Fruit fly (Drosophila melanogaster): ENCODE data around the gene Hipk.

The Hipk gene

dm6 chr3L:542863-543635 lies at the start of gene Hipk, which contains the start of gene Cypl (continued):
- TF ChIP-seq ind (GFP tag; optimal IDR thresholded peaks at IDR 0.05) = no peak
- TF ChIP-seq CG10209 (GFP tag; optimal IDR thresholded peaks at IDR 0.05) = peak; percentile 2
- TF ChIP-seq CG32767 (GFP tag; IDR thresholded peaks at IDR 0.05) = peak; percentile 59; the same call in 1 of the 2 replicates
- peak; percentile 91 for TF ChIP-seq sens (GFP tag)
- peak; percentile 27 for TF ChIP-seq CG8089 (GFP tag; optimal IDR thresholded peaks at IDR 0.05)
- peak; percentile 93 for TF ChIP-seq CG3163 (GFP tag; optimal IDR thresholded peaks at IDR 0.05)
- TF ChIP-seq Opbp (GFP tag; IDR thresholded peaks at IDR 0.05; ENCODE audit: partially characterized antibody) = peak; percentile 57; the same call in 2 of the 3 replicates
- peak; percentile 66 for TF ChIP-seq odd (GFP tag; optimal IDR thresholded peaks at IDR 0.05)
- TF ChIP-seq Optix (GFP tag; IDR thresholded peaks at IDR 0.05) = no peak
- TF ChIP-seq CG7271 (tag; optimal IDR thresholded peaks at IDR 0.05) = no peak
- peak; percentile 40 for TF ChIP-seq CG1832 (GFP tag; optimal IDR thresholded peaks at IDR 0.05)
- no peak for TF ChIP-seq CG15073 (GFP tag; optimal IDR thresholded peaks at IDR 0.05)
- no peak for TF ChIP-seq esg (GFP tag; conservative IDR thresholded peaks at IDR 0.05)
- peak; percentile 97 for TF ChIP-seq sqz (GFP tag; optimal IDR thresholded peaks at IDR 0.05)
- TF ChIP-seq Dad (GFP tag; optimal IDR thresholded peaks at IDR 0.05) = peak; percentile 42
- TF ChIP-seq ranshi (GFP tag; IDR thresholded peaks at IDR 0.05) = no peak
- TF ChIP-seq Xrp1 (GFP tag; IDR thresholded peaks at IDR 0.05) = no peak
- no peak for TF ChIP-seq Gsc (GFP tag; IDR thresholded peaks at IDR 0.05)
- TF ChIP-seq CG6813 (GFP tag; optimal IDR thresholded peaks at IDR 0.05) = no peak
- TF ChIP-seq Mad (GFP tag; optimal IDR thresholded peaks at IDR 0.05) = peak; percentile 64
- no peak for TF ChIP-seq cwo (GFP tag; optimal IDR thresholded peaks at IDR 0.05)
- no peak for TF ChIP-seq CG11398 (GFP tag; optimal IDR thresholded peaks at IDR 0.05)
- no peak for TF ChIP-seq usp (GFP tag; optimal IDR thresholded peaks at IDR 0.05)
- no peak for TF ChIP-seq Abd-B (GFP tag; optimal IDR thresholded peaks at IDR 0.05)
- peak; percentile 32 for TF ChIP-seq Xbp1 (GFP tag; optimal IDR thresholded peaks at IDR 0.05)
- peak; percentile 56 for TF ChIP-seq Dp (GFP tag; optimal IDR thresholded peaks at IDR 0.05)
- no peak for TF ChIP-seq ken (GFP tag; IDR thresholded peaks at IDR 0.05)
- no peak for TF ChIP-seq CG11456 (GFP tag; IDR thresholded peaks at IDR 0.05)
- TF ChIP-seq nerfin-1 (tag; optimal IDR thresholded peaks at IDR 0.05) = peak; percentile 56
- TF ChIP-seq NC2α (GFP tag; optimal IDR thresholded peaks at IDR 0.05) = no peak
- peak; percentile 17 for TF ChIP-seq ems (GFP tag; optimal IDR thresholded peaks at IDR 0.05)
- no peak for TF ChIP-seq grn (GFP tag; optimal IDR thresholded peaks at IDR 0.05)
- no peak for TF ChIP-seq CG14965 (GFP tag; optimal IDR thresholded peaks at IDR 0.05; ENCODE audit: borderline replicate concordance)
- TF ChIP-seq E2f2 (GFP tag; IDR thresholded peaks at IDR 0.05) = peak; percentile 49
- TF ChIP-seq CG2712 (tag; optimal IDR thresholded peaks at IDR 0.05) = peak; percentile 53
- peak; percentile 80 for TF ChIP-seq stwl (tag; optimal IDR thresholded peaks at IDR 0.05)
- no peak for TF ChIP-seq zen2 (GFP tag; IDR thresholded peaks at IDR 0.05; ENCODE audit: partially characterized antibody)
- no peak for TF ChIP-seq tio (GFP tag; optimal IDR thresholded peaks at IDR 0.05)
- TF ChIP-seq CG17802 (tag; optimal IDR thresholded peaks at IDR 0.05) = peak; percentile 62
- peak in 1 of 2 experiments; percentile 48 for TF ChIP-seq insv (GFP tag; optimal IDR thresholded peaks at IDR 0.05)
- peak; percentile 38 for TF ChIP-seq phol (tag; optimal IDR thresholded peaks at IDR 0.05)

Measured in whole organism, embryonic.